Fruit fly (Drosophila melanogaster): ENCODE results near the gene FucTD.

dm6 chr3L:1370939-1371338 lies 45.1 kb upstream of the FucTD start:
- peak; percentile 13 for TF ChIP-seq Sox102F (GFP tag; optimal IDR thresholded peaks at IDR 0.05)
- TF ChIP-seq Gug (GFP tag; IDR thresholded peaks at IDR 0.05): no peak
- no peak for TF ChIP-seq fkh (GFP tag; optimal IDR thresholded peaks at IDR 0.05)
- no peak for TF ChIP-seq CG6854 (GFP tag; optimal IDR thresholded peaks at IDR 0.05)

All from whole organism, prepupa.